Fruit fly (Drosophila melanogaster): Measurements from ENCODE around the gene Ets21C.

Gene Ets21C

DNA sequence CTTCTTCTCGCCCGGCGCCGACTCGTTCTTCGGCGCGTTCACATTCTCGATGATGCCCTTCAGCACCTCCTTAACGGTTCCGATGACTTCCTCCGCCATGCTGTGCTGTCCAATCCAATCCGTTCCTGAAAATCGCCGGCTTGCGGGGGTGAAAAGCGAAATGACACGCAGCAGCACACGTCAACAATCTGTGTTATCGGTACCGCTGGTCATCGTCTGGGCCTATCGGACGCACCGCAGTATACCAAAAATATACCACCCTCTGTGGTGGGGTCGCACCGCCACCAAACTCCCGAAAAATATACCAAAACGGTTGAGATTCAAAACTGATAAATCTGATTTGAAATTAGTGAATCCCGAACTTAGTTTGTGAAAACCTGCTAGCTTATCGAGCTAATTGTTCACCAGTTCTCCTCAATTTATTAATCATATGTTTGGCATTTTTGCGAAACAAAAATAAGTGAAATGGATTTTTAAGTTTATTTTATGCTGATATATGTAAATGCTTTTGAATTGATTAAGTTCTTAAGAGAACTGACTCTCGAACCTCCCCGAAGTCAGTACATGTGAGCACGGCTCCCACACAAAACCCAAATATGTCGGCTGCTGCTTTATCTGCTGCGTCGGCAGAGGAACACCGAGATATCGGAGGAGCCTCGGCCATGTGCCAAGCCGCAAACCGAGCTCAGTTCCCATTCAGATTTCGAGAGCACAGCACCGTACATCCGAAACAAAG is 8.1 kb downstream of the Ets21C start, which contains the start of the genes Spp and nAChRbeta3:
TSS of gene Spp (minus strand) at position 210 of the 736 bp plus-strand sequence.
TSS of gene nAChRbeta3 (plus strand) at position 686 of the 736 bp plus-strand sequence.
- peak; percentile 17; the same call in 1 of the 2 replicates for TF ChIP-seq Ets98B (GFP tag; IDR thresholded peaks at IDR 0.05)
- no peak for TF ChIP-seq CG10348 (GFP tag; IDR thresholded peaks at IDR 0.05)
- 0 out of 3 replicates have a peak, but pooled peaks have one; percentile 8 for TF ChIP-seq CG4496 (GFP tag; IDR thresholded peaks at IDR 0.05)

DNA sequence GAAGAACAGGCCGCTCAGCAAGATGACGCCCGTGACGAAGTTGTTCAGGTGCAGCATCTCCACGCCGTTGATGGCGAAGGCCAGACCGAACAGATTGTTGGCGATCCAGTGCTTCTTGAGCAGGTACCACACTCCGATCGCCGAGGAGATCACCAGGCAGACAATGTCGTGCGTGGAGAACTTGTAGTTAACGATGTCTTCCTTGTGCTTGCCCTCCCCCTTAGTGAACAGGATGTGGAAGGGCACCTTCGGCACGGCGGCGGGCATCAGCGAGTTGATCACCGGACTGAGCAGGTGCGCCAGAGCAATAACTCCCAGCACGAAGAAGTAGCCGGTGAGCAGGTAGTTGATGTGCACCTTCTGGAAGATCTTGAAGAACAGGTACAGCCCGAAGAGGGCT is 8.9 kb downstream of the Ets21C start:
- TF ChIP-seq Pif1A (GFP tag; optimal IDR thresholded peaks at IDR 0.05) (no peak), CG17806 (tag; optimal IDR thresholded peaks at IDR 0.05) (no peak), CG10348 (GFP tag; IDR thresholded peaks at IDR 0.05) (no peak), CG8301 (tag; optimal IDR thresholded peaks at IDR 0.05) (no peak), Ets98B (GFP tag; IDR thresholded peaks at IDR 0.05) (no peak), CG13204 (GFP tag; optimal IDR thresholded peaks at IDR 0.05) (no peak)

DNA sequence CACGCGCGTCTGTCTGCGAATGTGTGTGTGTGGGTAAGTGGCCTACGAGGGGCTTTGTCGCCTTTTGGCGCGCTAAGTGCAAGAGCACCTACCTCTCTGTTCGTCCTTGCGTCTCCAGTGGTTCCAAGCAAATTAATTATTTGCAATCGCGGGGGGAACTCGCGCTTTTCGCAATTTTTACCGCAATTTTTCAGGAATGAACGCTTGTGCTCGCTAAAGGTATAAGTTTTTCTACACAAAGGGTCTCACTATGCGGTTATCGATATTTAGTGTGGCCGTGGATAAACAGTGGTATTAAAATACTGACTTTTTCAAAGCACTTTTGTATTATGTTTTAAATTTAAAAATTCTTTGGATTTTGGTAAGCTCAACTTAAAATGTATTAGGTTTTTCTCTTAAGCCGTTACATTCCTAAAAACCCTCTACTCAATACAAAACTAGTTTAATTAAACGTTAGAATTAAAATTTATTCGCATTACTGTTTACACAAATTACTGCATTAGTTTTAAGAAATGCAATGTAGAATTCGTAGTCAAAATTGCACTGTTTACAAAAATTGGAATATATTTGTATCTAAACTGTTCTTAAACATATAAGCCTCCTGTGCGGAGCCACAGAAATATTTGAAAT is 10.3 kb downstream of the Ets21C start, which contains the start of gene lwr:
TSS of gene lwr (minus strand) at position 243 of the 630 bp plus-strand sequence.
- TF ChIP-seq Pif1A (GFP tag; optimal IDR thresholded peaks at IDR 0.05) (no peak), Pif1B (GFP tag; optimal IDR thresholded peaks at IDR 0.05) (no peak), CG14655 (GFP tag; optimal IDR thresholded peaks at IDR 0.05) (no peak), EcR (GFP tag; optimal IDR thresholded peaks at IDR 0.05) (peak; percentile 14), CG8301 (tag; optimal IDR thresholded peaks at IDR 0.05) (no peak)

DNA sequence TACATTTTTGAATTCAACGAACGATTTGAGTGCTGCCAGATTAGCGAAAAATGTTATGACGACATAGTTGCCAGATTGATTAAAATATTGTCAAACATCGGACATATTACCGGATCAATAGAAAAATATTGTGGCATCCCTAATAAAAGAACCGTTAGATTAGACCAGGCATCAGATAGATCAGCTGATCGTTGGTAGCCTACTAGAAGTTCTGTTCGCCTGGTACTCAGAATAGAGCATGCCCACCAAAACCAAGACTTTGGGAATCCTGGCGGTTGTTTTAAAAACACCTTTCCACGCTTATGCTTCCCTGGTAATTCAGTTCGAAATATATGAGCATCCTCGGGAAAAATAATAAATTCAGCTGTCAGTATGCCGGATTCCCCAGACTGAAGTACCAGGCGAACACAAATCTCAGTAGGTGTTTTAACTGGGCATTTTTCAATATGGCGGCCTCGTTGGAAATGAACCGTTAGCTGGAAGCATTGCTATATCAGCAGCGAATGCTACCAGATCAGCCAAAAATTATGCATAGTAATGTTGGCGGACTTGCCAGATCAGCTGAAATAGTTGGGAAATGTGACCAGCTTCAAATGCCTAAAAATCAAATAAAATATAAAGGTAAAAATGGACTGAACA is 12.0 kb downstream of the Ets21C start:
- TF ChIP-seq CG8159 (tag; optimal IDR thresholded peaks at IDR 0.05) (no peak), CG8301 (tag; optimal IDR thresholded peaks at IDR 0.05) (peak; percentile 2), CG12605 (GFP tag; IDR thresholded peaks at IDR 0.05) (no peak), CG32121 (GFP tag; IDR thresholded peaks at IDR 0.05) (peak; percentile 15; the same call in 1 of the 2 replicates)

DNA sequence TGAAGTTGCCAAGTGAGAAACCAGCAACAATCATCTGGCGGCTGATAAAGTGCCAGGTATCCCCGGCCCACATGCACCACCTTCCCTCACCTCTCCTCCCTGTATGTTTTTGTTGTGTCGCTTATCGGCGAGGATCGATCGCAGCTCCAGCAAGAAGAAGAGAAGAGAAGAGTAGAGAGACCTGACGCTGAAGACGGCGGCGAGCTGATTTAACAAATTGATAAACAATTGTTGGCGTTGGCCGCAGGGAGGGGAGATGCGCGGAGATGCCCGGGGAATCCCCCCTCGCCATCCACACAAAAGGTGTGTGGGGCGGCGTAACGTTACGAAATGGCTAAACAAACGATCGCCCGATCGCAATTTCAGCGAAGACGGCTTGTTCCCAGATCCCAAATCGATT is 19.0 kb downstream of the Ets21C start:
- TF ChIP-seq CG34367 (tag; optimal IDR thresholded peaks at IDR 0.05) (no peak), EcR (GFP tag; optimal IDR thresholded peaks at IDR 0.05) (peak; percentile 0), CG13204 (GFP tag; optimal IDR thresholded peaks at IDR 0.05) (peak; percentile 77)

DNA sequence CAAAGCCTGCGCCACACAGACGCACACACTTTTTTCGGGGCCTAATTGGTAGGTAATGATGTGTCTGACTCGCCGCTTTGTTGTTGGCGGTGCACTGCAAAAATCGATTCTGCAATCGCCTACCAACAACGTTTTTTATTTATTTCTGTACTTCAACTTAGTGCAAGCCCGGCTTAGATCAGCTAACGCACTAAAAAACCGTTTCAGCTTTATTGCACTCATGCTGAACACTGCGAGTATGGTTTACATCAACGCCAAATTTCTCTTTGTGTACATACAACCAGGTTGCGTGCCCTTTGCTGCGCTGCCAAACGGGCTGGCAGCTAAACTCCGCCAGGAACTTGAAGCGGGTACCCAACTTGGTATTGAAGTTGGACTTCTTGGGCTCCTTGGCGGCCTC is 22.5 kb downstream of the Ets21C start:
- TF ChIP-seq CG15710 (tag; optimal IDR thresholded peaks at IDR 0.05) (peak; percentile 74), CG17806 (tag; optimal IDR thresholded peaks at IDR 0.05) (peak; percentile 57), CG8301 (tag; optimal IDR thresholded peaks at IDR 0.05) (peak; percentile 10), CG13204 (GFP tag; optimal IDR thresholded peaks at IDR 0.05) (peak; percentile 13), Pif1B (GFP tag; optimal IDR thresholded peaks at IDR 0.05) (peak; percentile 72), EcR (GFP tag; optimal IDR thresholded peaks at IDR 0.05) (no peak), CG14655 (GFP tag; optimal IDR thresholded peaks at IDR 0.05) (peak; percentile 49), CG12605 (GFP tag; IDR thresholded peaks at IDR 0.05) (no peak), CG8159 (tag; optimal IDR thresholded peaks at IDR 0.05) (peak; percentile 57), Pif1A (GFP tag; optimal IDR thresholded peaks at IDR 0.05) (peak; percentile 73), CG4496 (GFP tag; IDR thresholded peaks at IDR 0.05) (no peak; the same call in 2 of the 3 replicates), Snoo (tag; optimal IDR thresholded peaks at IDR 0.05) (peak; percentile 91), gl (tag; optimal IDR thresholded peaks at IDR 0.05) (no peak), CG32121 (GFP tag; IDR thresholded peaks at IDR 0.05) (no peak), D1 (tag; optimal IDR thresholded peaks at IDR 0.05) (no peak), CG9948 (tag; optimal IDR thresholded peaks at IDR 0.05) (peak; percentile 65), CG34367 (tag; optimal IDR thresholded peaks at IDR 0.05) (peak; percentile 71), fd96Ca (GFP tag; IDR thresholded peaks at IDR 0.05) (peak; percentile 45; the same call in 1 of the 3 replicates), Ets98B (GFP tag; IDR thresholded peaks at IDR 0.05) (0 out of 2 replicates have a peak, but pooled peaks have one; percentile 10)

DNA sequence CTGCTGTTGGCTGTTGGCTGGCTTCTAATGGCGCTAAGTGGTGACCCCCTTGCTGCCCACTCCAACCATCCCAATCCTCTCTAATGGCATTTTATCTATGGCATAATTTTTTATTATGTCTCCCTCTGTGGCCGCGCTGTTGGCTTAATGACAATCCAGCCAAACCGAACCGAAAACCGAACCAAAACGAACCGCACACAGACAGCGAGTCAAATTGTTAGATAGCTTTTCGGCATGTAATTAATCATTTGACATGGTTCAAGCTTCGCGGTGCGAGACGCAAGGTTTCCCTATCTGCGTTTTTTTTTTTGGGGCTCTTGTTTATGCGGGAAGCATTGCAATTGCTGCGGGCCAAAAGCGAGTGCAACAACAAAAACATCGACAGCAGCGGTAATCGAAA is 25.0 kb downstream of the Ets21C start:
- no peak for TF ChIP-seq CG12605 (GFP tag; IDR thresholded peaks at IDR 0.05)
- TF ChIP-seq CG8301 (tag; optimal IDR thresholded peaks at IDR 0.05), result no peak
- TF ChIP-seq Pif1A (GFP tag; optimal IDR thresholded peaks at IDR 0.05), result no peak
- no peak for TF ChIP-seq CG9948 (tag; optimal IDR thresholded peaks at IDR 0.05)
- TF ChIP-seq CG14655 (GFP tag; optimal IDR thresholded peaks at IDR 0.05), result no peak
- no peak for TF ChIP-seq CG17806 (tag; optimal IDR thresholded peaks at IDR 0.05)
- TF ChIP-seq Ets98B (GFP tag; IDR thresholded peaks at IDR 0.05), result no peak
- no peak for TF ChIP-seq CG10348 (GFP tag; IDR thresholded peaks at IDR 0.05)
- TF ChIP-seq fd96Ca (GFP tag; IDR thresholded peaks at IDR 0.05), result no peak

Data from whole organism, pupa.